Fruit fly (Drosophila melanogaster) whole organism, wandering third instar larva: ENCODE data around the gene tadr.
A peak's percentile ranks its signal among the peaks of the same experiment; 100 is the strongest.

Source experiments
- Abd-B ChIP-seq: fragments of >200 bp; optimal IDR thresholded peaks from 2 replicates; lab custom pipeline; 2017; ENCODE audit warnings: missing biosample characterization, missing genetic modification characterization
- CG32264 ChIP-seq: fragments of 200-800 bp; sonication (Bioruptor generic); optimal IDR thresholded peaks from 2 replicates; lab custom pipeline; 2016; ENCODE audit warnings: missing biosample characterization, missing genetic modification characterization
- CG9705 ChIP-seq: fragments of 200-800 bp; sonication (Bioruptor generic); optimal IDR thresholded peaks from 2 replicates; lab custom pipeline; 2018; ENCODE audit warnings: missing biosample characterization, mild to moderate bottlenecking, missing genetic modification characterization
- CrebA ChIP-seq: fragments of 200-800 bp; sonication (Bioruptor generic); optimal IDR thresholded peaks from 2 replicates; lab custom pipeline; 2016; ENCODE audit warnings: missing biosample characterization, mild to moderate bottlenecking, missing genetic modification characterization, borderline replicate concordance
- Dfd ChIP-seq: fragments of >200 bp; optimal IDR thresholded peaks from 2 replicates; lab custom pipeline; 2017; ENCODE audit warnings: missing biosample characterization, missing genetic modification characterization
- Dif ChIP-seq: fragments of 200-275, 200-300 bp; sonication (Bioruptor generic); optimal IDR thresholded peaks from 2 replicates; lab custom pipeline; 2018; ENCODE audit warnings: missing biosample characterization, missing genetic modification characterization; ENCODE audit not compliant: partially characterized antibody
- GATAd ChIP-seq: sonication (Bioruptor generic); optimal IDR thresholded peaks from 2 replicates; lab custom pipeline; 2016; ENCODE audit warnings: missing biosample characterization, missing genetic modification characterization
- HLH106 ChIP-seq: fragments of 200-800 bp; optimal IDR thresholded peaks from 3 replicates; lab custom pipeline; 2019; ENCODE audit warnings: missing biosample characterization, mild to moderate bottlenecking, missing genetic modification characterization, moderate library complexity
- Hnf4 ChIP-seq: fragments of 200-800 bp; sonication (Bioruptor generic); optimal IDR thresholded peaks from 2 replicates; lab custom pipeline; 2016; ENCODE audit warnings: missing biosample characterization, mild to moderate bottlenecking, missing genetic modification characterization
- Hr78 ChIP-seq: fragments of >200 bp; optimal IDR thresholded peaks from 2 replicates; lab custom pipeline; 2017; ENCODE audit warnings: missing biosample characterization, missing genetic modification characterization
- Hr83 ChIP-seq: fragments of 200-300 bp; sonication (Bioruptor generic); optimal IDR thresholded peaks from 2 replicates; lab custom pipeline; 2016; ENCODE audit warnings: missing biosample characterization, mild to moderate bottlenecking, missing genetic modification characterization, moderate library complexity; ENCODE audit not compliant: poor library complexity, severe bottlenecking
- Jra ChIP-seq: sonication (Bioruptor generic); optimal IDR thresholded peaks from 2 replicates; lab custom pipeline; 2016; ENCODE audit warnings: missing biosample characterization, missing genetic modification characterization
- Mio ChIP-seq: sonication (Bioruptor generic); optimal IDR thresholded peaks from 2 replicates; lab custom pipeline; 2016; ENCODE audit warnings: missing biosample characterization, missing genetic modification characterization
- Myc ChIP-seq: fragments of >200 bp; optimal IDR thresholded peaks from 2 replicates; lab custom pipeline; 2017
- N ChIP-seq: fragments of >200 bp; optimal IDR thresholded peaks from 2 replicates; lab custom pipeline; 2018; ENCODE audit warnings: missing biosample characterization, missing external identifiers, missing genetic modification characterization
- OdsH ChIP-seq: fragments of 200-800 bp; sonication (Bioruptor generic); optimal IDR thresholded peaks from 2 replicates; lab custom pipeline; 2016; ENCODE audit warnings: missing biosample characterization, mild to moderate bottlenecking, missing genetic modification characterization
- Rel ChIP-seq, 2 experiments: fragments of 200-800 bp; sonication (Bioruptor generic) in 1 of 2; optimal IDR thresholded peaks; 2 replicates in 1 of 2; 3 replicates in 1 of 2; lab custom pipeline; 2016 to 2019; ENCODE audit warnings: mild to moderate bottlenecking in 2 of 2, missing biosample characterization in 2 of 2, missing genetic modification characterization in 2 of 2, moderate library complexity in 1 of 2
- Sp1 ChIP-seq: fragments of 200-800 bp; sonication (Bioruptor generic); optimal IDR thresholded peaks from 3 replicates; lab custom pipeline; 2019; ENCODE audit warnings: missing biosample characterization, mild to moderate bottlenecking, missing genetic modification characterization, moderate library complexity
- Vsx2 ChIP-seq: fragments of 200-300, 225-300 bp; sonication (Bioruptor generic); optimal IDR thresholded peaks from 2 replicates; lab custom pipeline; 2018; ENCODE audit warnings: missing biosample characterization, missing genetic modification characterization; ENCODE audit not compliant: partially characterized antibody
- br ChIP-seq: fragments of 200-800 bp; sonication (Bioruptor generic); optimal IDR thresholded peaks from 2 replicates; lab custom pipeline; 2016; ENCODE audit warnings: missing biosample characterization, missing genetic modification characterization
- brk ChIP-seq: fragments of 200-800 bp; sonication (Bioruptor generic); optimal IDR thresholded peaks from 2 replicates; lab custom pipeline; 2016; ENCODE audit warnings: missing biosample characterization, mild to moderate bottlenecking, missing genetic modification characterization
- dl ChIP-seq, 2 experiments: fragments of 175-275, 200-275 bp in 1 of 2; fragments of 200-275 bp in 1 of 2; sonication (Bioruptor generic); optimal IDR thresholded peaks; lab custom pipeline; 2018; ENCODE audit warnings: mild to moderate bottlenecking in 2 of 2, missing biosample characterization in 2 of 2, missing genetic modification characterization in 2 of 2, moderate library complexity in 2 of 2; ENCODE audit not compliant: partially characterized antibody in 2 of 2, insufficient read depth in 1 of 2
- dmrt93B ChIP-seq: fragments of 200-800 bp; sonication (Bioruptor generic); optimal IDR thresholded peaks from 2 replicates; lab custom pipeline; 2018; ENCODE audit warnings: missing biosample characterization, mild to moderate bottlenecking, missing genetic modification characterization
- dsf ChIP-seq: sonication (Bioruptor generic); optimal IDR thresholded peaks from 2 replicates; lab custom pipeline; 2016; ENCODE audit warnings: missing biosample characterization, missing genetic modification characterization, borderline replicate concordance
- ey ChIP-seq: fragments of 200-800 bp; sonication (Bioruptor generic); optimal IDR thresholded peaks from 2 replicates; lab custom pipeline; 2016; ENCODE audit warnings: missing biosample characterization, missing genetic modification characterization
- foxo ChIP-seq, 2 experiments: fragments of 200-800 bp; sonication (Bioruptor generic); optimal IDR thresholded peaks; 2 replicates in 1 of 2; 3 replicates in 1 of 2; lab custom pipeline; 2016 to 2017; ENCODE audit warnings: missing biosample characterization in 2 of 2, missing genetic modification characterization in 2 of 2
- fru ChIP-seq: fragments of 200-800 bp; sonication (Bioruptor generic); optimal IDR thresholded peaks from 3 replicates; lab custom pipeline; 2016; ENCODE audit warnings: missing biosample characterization, mild to moderate bottlenecking, missing genetic modification characterization
- h ChIP-seq: fragments of 200-800 bp; sonication (Bioruptor generic); optimal IDR thresholded peaks from 3 replicates; lab custom pipeline; 2016; ENCODE audit warnings: missing biosample characterization, mild to moderate bottlenecking, missing genetic modification characterization
- jim ChIP-seq: fragments of 175-275, 200-325 bp; sonication (Bioruptor generic); optimal IDR thresholded peaks from 2 replicates; lab custom pipeline; 2016; ENCODE audit warnings: missing biosample characterization, mild to moderate bottlenecking, missing genetic modification characterization
- lola ChIP-seq: fragments of >200 bp; optimal IDR thresholded peaks from 2 replicates; lab custom pipeline; 2017; ENCODE audit warnings: missing biosample characterization, missing genetic modification characterization
- pan ChIP-seq: fragments of >200 bp; optimal IDR thresholded peaks from 2 replicates; lab custom pipeline; 2017
- psq ChIP-seq: fragments of 200-800 bp; sonication (Bioruptor generic); optimal IDR thresholded peaks from 3 replicates; lab custom pipeline; 2017; ENCODE audit warnings: missing biosample characterization, mild to moderate bottlenecking, missing genetic modification characterization, moderate library complexity
- rgr ChIP-seq: fragments of 200-800 bp; sonication (Bioruptor generic); optimal IDR thresholded peaks from 3 replicates; lab custom pipeline; 2016; ENCODE audit warnings: missing biosample characterization, mild to moderate bottlenecking, missing genetic modification characterization
- sage ChIP-seq: fragments of 200-800 bp; sonication (Bioruptor generic); optimal IDR thresholded peaks from 2 replicates; lab custom pipeline; 2016; ENCODE audit warnings: missing biosample characterization, mild to moderate bottlenecking, missing genetic modification characterization
- sv ChIP-seq: fragments of 200-800 bp; sonication (Bioruptor generic); optimal IDR thresholded peaks from 3 replicates; lab custom pipeline; 2016; ENCODE audit warnings: missing biosample characterization, missing genetic modification characterization
- tai ChIP-seq: sonication (Bioruptor generic); optimal IDR thresholded peaks from 2 replicates; lab custom pipeline; 2016; ENCODE audit warnings: missing biosample characterization, missing genetic modification characterization
- usp ChIP-seq: fragments of >200 bp; optimal IDR thresholded peaks from 2 replicates; lab custom pipeline; 2017; ENCODE audit warnings: missing biosample characterization, missing genetic modification characterization
- woc ChIP-seq: sonication (Bioruptor generic); optimal IDR thresholded peaks from 2 replicates; lab custom pipeline; 2016; ENCODE audit warnings: missing biosample characterization, mild to moderate bottlenecking, missing genetic modification characterization

Gene tadr

DNA sequence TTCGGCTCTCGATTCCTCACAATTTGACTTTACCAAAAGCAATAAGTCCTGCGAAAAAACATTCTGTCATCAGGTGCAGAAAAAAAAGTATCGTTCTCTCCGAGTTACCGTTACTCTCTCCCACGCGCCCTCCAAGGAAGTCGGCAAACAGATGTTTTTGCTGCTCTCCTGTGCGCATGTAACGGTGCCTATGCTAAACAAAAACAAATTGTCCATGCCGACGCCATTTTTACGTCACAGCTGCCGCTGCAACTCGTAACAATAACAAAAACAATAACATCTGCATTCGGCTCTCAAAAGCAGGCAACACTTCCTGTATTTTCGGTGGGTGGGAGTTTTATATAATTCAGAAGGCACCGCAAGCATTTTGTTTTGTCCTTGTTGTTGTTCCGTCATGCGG is 29.9 kb downstream of the tadr start:
- TF ChIP-seq Mio: no peak
- no peak for TF ChIP-seq ey (GFP tag; lab: Kevin White, UChicago)
- no peak for TF ChIP-seq GATAd (GFP tag; lab: Kevin White, UChicago)
- TF ChIP-seq dl (GFP tag; optimal IDR thresholded peaks at IDR 0.05; lab: Kevin White, UChicago; ENCODE audit: insufficient read depth in 1 of 2, partially characterized antibody in 2 of 2): no peak
- no peak for TF ChIP-seq CG32264 (GFP tag; lab: Kevin White, UChicago)
- TF ChIP-seq dsf: no peak
- TF ChIP-seq lola: no peak
- no peak for TF ChIP-seq sage (GFP tag; lab: Kevin White, UChicago)
- TF ChIP-seq Hnf4: no peak
- no peak for TF ChIP-seq Hr78 (GFP tag; lab: Kevin White, UChicago)

DNA sequence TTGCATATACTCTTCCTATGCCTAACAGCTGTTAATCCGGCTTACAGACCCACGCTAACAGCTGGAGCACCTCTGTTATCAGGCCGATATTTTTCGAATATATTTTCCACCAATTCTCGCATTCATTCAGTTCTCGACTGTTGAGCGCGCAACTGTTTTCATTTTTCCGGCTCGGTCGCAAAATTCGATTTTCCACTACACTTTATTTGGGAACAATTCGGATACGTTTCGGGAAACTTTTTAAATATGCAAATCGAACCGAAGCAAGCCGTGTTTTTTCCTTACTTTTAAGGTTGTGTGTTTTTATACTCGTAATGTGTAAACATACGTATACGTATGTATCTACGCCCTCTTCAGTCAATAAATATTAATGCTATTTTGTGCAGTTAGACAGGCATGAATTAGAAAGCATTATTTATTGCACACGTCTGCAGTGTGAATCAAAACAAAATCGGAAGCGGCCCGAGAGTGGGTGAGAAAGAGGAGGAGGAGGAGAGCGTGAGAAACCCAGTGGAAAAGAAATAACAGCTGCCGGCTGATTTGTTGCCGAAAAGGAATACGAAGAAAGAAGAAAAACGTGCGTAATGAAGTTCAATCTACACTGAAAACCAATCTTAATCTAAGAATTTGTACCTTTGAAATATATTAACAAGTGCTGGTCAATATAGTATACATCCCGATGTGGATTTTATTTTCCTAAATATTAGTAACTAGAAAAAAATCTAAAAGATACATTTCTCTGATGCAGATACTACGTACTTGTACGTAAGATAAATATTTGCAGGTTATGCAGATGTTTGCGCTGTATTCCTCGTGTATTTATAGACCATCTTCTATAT is 32.7 kb downstream of the tadr start:
- TF ChIP-seq usp (GFP tag; lab: Kevin White, UChicago) (no peak), Hnf4 (no peak), Sp1 (GFP tag; lab: Kevin White, UChicago) (no peak), pan (lab: Kevin White, UChicago) (no peak), dmrt93B (GFP tag; lab: Kevin White, UChicago) (no peak), Rel (GFP tag; optimal IDR thresholded peaks at IDR 0.05; lab: Kevin White, UChicago) (no peak), Rel (tag; optimal IDR thresholded peaks at IDR 0.05; lab: Kevin White, UChicago) (no peak), Myc (lab: Kevin White, UChicago) (no peak), fru (GFP tag; lab: Kevin White, UChicago) (peak; percentile 29), h (GFP tag; lab: Kevin White, UChicago) (peak; percentile 48), Mio (no peak), Hr78 (GFP tag; lab: Kevin White, UChicago) (no peak), jim (GFP tag; lab: Kevin White, UChicago) (no peak), foxo (GFP tag; optimal IDR thresholded peaks at IDR 0.05; lab: Kevin White, UChicago) (peak in 1 of 2 experiments; percentile 39), Dfd (GFP tag; lab: Kevin White, UChicago) (no peak), woc (peak; percentile 42), sage (GFP tag; lab: Kevin White, UChicago) (no peak), Dif (GFP tag; lab: Kevin White, UChicago) (no peak), Abd-B (GFP tag; lab: Kevin White, UChicago) (no peak), br (GFP tag; lab: Kevin White, UChicago) (no peak), GATAd (GFP tag; lab: Kevin White, UChicago) (no peak), CrebA (GFP tag; lab: Kevin White, UChicago) (no peak), HLH106 (tag; lab: Kevin White, UChicago) (no peak), brk (GFP tag; lab: Kevin White, UChicago) (no peak), tai (GFP tag; lab: Kevin White, UChicago) (no peak), Hr83 (no peak), rgr (GFP tag; lab: Kevin White, UChicago) (peak; percentile 31), ey (GFP tag; lab: Kevin White, UChicago) (peak; percentile 31), sv (GFP tag; lab: Kevin White, UChicago) (no peak), dl (GFP tag; optimal IDR thresholded peaks at IDR 0.05; lab: Kevin White, UChicago; ENCODE audit: insufficient read depth in 1 of 2, partially characterized antibody in 2 of 2) (no peak), Vsx2 (GFP tag; lab: Kevin White, UChicago) (no peak), lola (no peak), N (no peak), psq (GFP tag; lab: Kevin White, UChicago) (peak; percentile 91), CG9705 (GFP tag; lab: Kevin White, UChicago) (no peak), OdsH (peak; percentile 28), dsf (no peak), Jra (GFP tag; lab: Kevin White, UChicago) (no peak), CG32264 (GFP tag; lab: Kevin White, UChicago) (peak; percentile 6)
